Fruit fly (Drosophila melanogaster) whole organism, pupa: Measurements from ENCODE around the gene CG9316.

ENCODE experiments used
- CG15710 ChIP-seq: fragments of 200-800 bp; sonication (Bioruptor generic); optimal IDR thresholded peaks from 2 replicates; lab custom pipeline; 2018; ENCODE audit warnings: missing biosample characterization, mild to moderate bottlenecking, missing genetic modification characterization, moderate library complexity
- rn ChIP-seq: fragments of 200-800 bp; sonication (Bioruptor generic); IDR thresholded peaks from 2 replicates; pipeline ENCODE4 v1.3.6; 2022; ENCODE audit warnings: missing biosample characterization, missing genetic modification characterization

dm6 chr2L:20774464-20774863, 48.1 kb upstream of the CG9316 start:
- no peak for TF ChIP-seq rn (GFP tag; lab: Robert Waterston, UW)
- TF ChIP-seq CG15710 (tag; lab: Kevin White, UChicago) = no peak
